Worm (Caenorhabditis elegans) whole organism, L1 larva: ENCODE data around the gene F41G3.19.

Experiments
- C04F5.9 ChIP-seq: sonication (generic microtip); optimal IDR thresholded peaks from 2 replicates; lab custom pipeline; 2016; ENCODE audit warnings: missing genetic modification characterization, missing compliant biosample characterization
- C16A3.4 ChIP-seq: fragments of 150-350 bp; optimal IDR thresholded peaks from 2 replicates; lab custom pipeline; 2014; ENCODE audit warnings: missing biosample characterization, missing genetic modification characterization
- C34B4.2 ChIP-seq: sonication (generic microtip); optimal IDR thresholded peaks from 2 replicates; lab custom pipeline; 2017; ENCODE audit warnings: mild to moderate bottlenecking, missing genetic modification characterization, missing compliant biosample characterization
- Y116A8C.19 ChIP-seq: sonication (generic microtip); optimal IDR thresholded peaks from 2 replicates; lab custom pipeline; 2016; ENCODE audit warnings: missing compliant biosample characterization, missing genetic modification characterization, borderline replicate concordance
- ceh-63 ChIP-seq: fragments of 200-800 bp; sonication (Bioruptor generic); optimal IDR thresholded peaks from 2 replicates; lab custom pipeline; 2018; ENCODE audit warnings: mild to moderate bottlenecking, missing genetic modification characterization, missing compliant biosample characterization
- ceh-8 ChIP-seq: fragments of 200-800 bp; sonication (Bioruptor generic); optimal IDR thresholded peaks from 2 replicates; lab custom pipeline; 2018; ENCODE audit warnings: mild to moderate bottlenecking, missing genetic modification characterization, moderate library complexity, missing compliant biosample characterization
- ceh-90 ChIP-seq: sonication (generic microtip); optimal IDR thresholded peaks from 2 replicates; lab custom pipeline; 2016; ENCODE audit warnings: missing genetic modification characterization, missing compliant biosample characterization
- ces-1 ChIP-seq: fragments of 150-350 bp; optimal IDR thresholded peaks from 2 replicates; lab custom pipeline; 2014; ENCODE audit warnings: missing biosample characterization, missing genetic modification reagents, missing genetic modification characterization
- dpl-1 ChIP-seq, 3 experiments: fragments of 150-350 bp in 2 of 3; sonication (generic microtip) in 1 of 3; optimal IDR thresholded peaks; 2 replicates each; lab custom pipeline; 2014 to 2017; ENCODE audit warnings: missing biosample characterization in 3 of 3, missing genetic modification characterization in 3 of 3, missing genetic modification reagents in 3 of 3
- efl-3 ChIP-seq: fragments of 200-800 bp; sonication (Bioruptor generic); optimal IDR thresholded peaks from 2 replicates; lab custom pipeline; 2018; ENCODE audit warnings: mild to moderate bottlenecking, missing genetic modification characterization, missing compliant biosample characterization
- elt-2 ChIP-seq: sonication (generic microtip); optimal IDR thresholded peaks from 2 replicates; lab custom pipeline; 2016; ENCODE audit warnings: missing genetic modification characterization, mild to moderate bottlenecking, inconsistent platforms, missing compliant biosample characterization, missing genetic modification reagents
- elt-3 ChIP-seq, 6 experiments: fragments of 150-350 bp in 1 of 6; sonication (generic microtip); optimal IDR thresholded peaks; 2 replicates each; lab custom pipeline; 2017 to 2018; ENCODE audit warnings: missing biosample characterization in 6 of 6, missing genetic modification characterization in 6 of 6, inconsistent platforms in 1 of 6
- fkh-10 ChIP-seq: sonication (generic microtip); optimal IDR thresholded peaks from 2 replicates; lab custom pipeline; 2017; ENCODE audit warnings: missing biosample characterization, missing genetic modification reagents, missing genetic modification characterization
- fkh-8 ChIP-seq: sonication (generic microtip); optimal IDR thresholded peaks from 2 replicates; lab custom pipeline; 2016; ENCODE audit warnings: mild to moderate bottlenecking, missing genetic modification characterization, missing compliant biosample characterization
- fos-1 ChIP-seq: fragments of 150-350 bp; optimal IDR thresholded peaks from 2 replicates; lab custom pipeline; 2014; ENCODE audit warnings: missing biosample characterization, missing genetic modification characterization
- grh-1 ChIP-seq: fragments of 200-800 bp; sonication (Bioruptor generic); IDR thresholded peaks from 2 replicates; pipeline ENCODE4 v1.3.6; 2022; ENCODE audit warnings: missing genetic modification reagents, missing genetic modification characterization, missing compliant biosample characterization
- hlh-17 ChIP-seq: fragments of 200-800 bp; sonication (Bioruptor generic); optimal IDR thresholded peaks from 2 replicates; lab custom pipeline; 2018; ENCODE audit warnings: missing genetic modification characterization, mild to moderate bottlenecking, missing compliant biosample characterization, moderate library complexity, borderline replicate concordance
- hlh-4 ChIP-seq: sonication (generic microtip); optimal IDR thresholded peaks from 2 replicates; lab custom pipeline; 2016; ENCODE audit warnings: mild to moderate bottlenecking, missing genetic modification characterization, missing compliant biosample characterization
- hpl-2 ChIP-seq: fragments of 150-350 bp; optimal IDR thresholded peaks from 2 replicates; lab custom pipeline; 2014; ENCODE audit warnings: missing biosample characterization, missing genetic modification reagents, missing genetic modification characterization
- irx-1 ChIP-seq: sonication (generic microtip); optimal IDR thresholded peaks from 2 replicates; lab custom pipeline; 2016; ENCODE audit warnings: missing genetic modification characterization, missing compliant biosample characterization
- isw-1 ChIP-seq: fragments of 200-800 bp; sonication (Bioruptor generic); IDR thresholded peaks from 2 replicates; pipeline ENCODE4 v1.3.6; 2022; ENCODE audit warnings: missing genetic modification characterization, missing compliant biosample characterization
- jun-1 ChIP-seq: fragments of 150-350 bp; optimal IDR thresholded peaks from 2 replicates; lab custom pipeline; 2014; ENCODE audit warnings: missing biosample characterization, missing genetic modification reagents, missing genetic modification characterization
- lin-13 ChIP-seq: fragments of 150-350 bp; optimal IDR thresholded peaks from 2 replicates; lab custom pipeline; 2014; ENCODE audit warnings: missing biosample characterization, missing genetic modification reagents, missing genetic modification characterization
- lin-14 ChIP-seq: fragments of 200-800 bp; sonication (Bioruptor generic); optimal IDR thresholded peaks from 2 replicates; lab custom pipeline; 2018; ENCODE audit warnings: mild to moderate bottlenecking, missing genetic modification characterization, moderate library complexity, missing compliant biosample characterization
- lin-15B ChIP-seq: fragments of 150-350 bp; sonication (generic microtip); optimal IDR thresholded peaks from 3 replicates; lab custom pipeline; 2014; ENCODE audit warnings: missing biosample characterization, missing genetic modification characterization
- lin-35 ChIP-seq, 2 experiments: fragments of 150-350 bp; optimal IDR thresholded peaks; 2 replicates each; lab custom pipeline; 2014; ENCODE audit warnings: missing biosample characterization in 2 of 2, missing genetic modification characterization in 2 of 2, missing genetic modification reagents in 2 of 2
- lsy-2 ChIP-seq, 2 experiments: fragments of 150-350 bp; optimal IDR thresholded peaks; 2 replicates each; lab custom pipeline; 2014; ENCODE audit warnings: missing biosample characterization in 2 of 2, missing genetic modification characterization in 2 of 2
- mab-9 ChIP-seq: fragments of 200-800 bp; sonication (Bioruptor generic); IDR thresholded peaks from 2 replicates; pipeline ENCODE4 v1.3.6; 2022; ENCODE audit warnings: missing genetic modification reagents, missing genetic modification characterization, missing compliant biosample characterization
- mdl-1 ChIP-seq, 2 experiments: fragments of 150-350 bp; optimal IDR thresholded peaks; 2 replicates each; lab custom pipeline; 2014 to 2017; ENCODE audit warnings: missing biosample characterization in 2 of 2, missing genetic modification characterization in 2 of 2, inconsistent platforms in 1 of 2
- nhr-11 ChIP-seq: fragments of 150-350 bp; optimal IDR thresholded peaks from 2 replicates; lab custom pipeline; 2014; ENCODE audit warnings: missing biosample characterization, missing genetic modification characterization
- nhr-12 ChIP-seq: sonication (generic microtip); optimal IDR thresholded peaks from 2 replicates; lab custom pipeline; 2017; ENCODE audit warnings: missing biosample characterization, missing genetic modification characterization
- nhr-19 ChIP-seq: fragments of 200-800 bp; sonication (Bioruptor generic); conservative IDR thresholded peaks from 2 replicates; pipeline ENCODE4 v1.3.6; 2022; ENCODE audit warnings: missing genetic modification characterization, missing compliant biosample characterization
- nhr-20 ChIP-seq: sonication (generic microtip); optimal IDR thresholded peaks from 2 replicates; lab custom pipeline; 2016; ENCODE audit warnings: mild to moderate bottlenecking, missing genetic modification characterization, missing compliant biosample characterization
- nhr-237 ChIP-seq: fragments of 150-350 bp; optimal IDR thresholded peaks from 2 replicates; lab custom pipeline; 2014; ENCODE audit warnings: missing biosample characterization, missing genetic modification characterization
- nhr-47 ChIP-seq: sonication (generic microtip); optimal IDR thresholded peaks from 2 replicates; lab custom pipeline; 2016; ENCODE audit warnings: mild to moderate bottlenecking, missing genetic modification characterization, moderate library complexity, missing compliant biosample characterization
- nhr-71 ChIP-seq: sonication (generic microtip); optimal IDR thresholded peaks from 2 replicates; lab custom pipeline; 2016; ENCODE audit warnings: mild to moderate bottlenecking, missing genetic modification characterization, moderate library complexity, missing compliant biosample characterization
- nhr-76 ChIP-seq: sonication (generic microtip); optimal IDR thresholded peaks from 2 replicates; lab custom pipeline; 2017; ENCODE audit warnings: missing biosample characterization, missing genetic modification characterization
- nhr-85 ChIP-seq: sonication (generic microtip); peaks from one replicate; lab custom pipeline; 2016; ENCODE audit warnings: missing genetic modification characterization, inconsistent platforms, missing compliant biosample characterization
- pag-3 ChIP-seq: sonication (generic microtip); optimal IDR thresholded peaks from 2 replicates; lab custom pipeline; 2017; ENCODE audit warnings: missing genetic modification characterization, mild to moderate bottlenecking, missing compliant biosample characterization, antibody characterized with exemption, borderline replicate concordance; ENCODE audit not compliant: insufficient read depth
- pax-3 ChIP-seq: fragments of 200-800 bp; sonication (Bioruptor generic); optimal IDR thresholded peaks from 2 replicates; lab custom pipeline; 2018; ENCODE audit warnings: mild to moderate bottlenecking, missing genetic modification characterization, moderate library complexity, missing compliant biosample characterization
- rnt-1 ChIP-seq: sonication (generic microtip); optimal IDR thresholded peaks from 2 replicates; lab custom pipeline; 2016; ENCODE audit warnings: mild to moderate bottlenecking, missing genetic modification characterization, moderate library complexity, missing compliant biosample characterization
- snu-23 ChIP-seq: sonication (generic microtip); optimal IDR thresholded peaks from 2 replicates; lab custom pipeline; 2016; ENCODE audit warnings: missing genetic modification characterization, missing compliant biosample characterization
- swsn-7 ChIP-seq: sonication (generic microtip); optimal IDR thresholded peaks from 2 replicates; lab custom pipeline; 2016; ENCODE audit warnings: missing genetic modification characterization, missing compliant biosample characterization
- tlp-1 ChIP-seq: fragments of 150-350 bp; optimal IDR thresholded peaks from 2 replicates; lab custom pipeline; 2014; ENCODE audit warnings: missing biosample characterization, missing genetic modification characterization
- unc-130 ChIP-seq: fragments of 150-350 bp; optimal IDR thresholded peaks from 2 replicates; lab custom pipeline; 2017; ENCODE audit warnings: missing biosample characterization, missing genetic modification characterization, inconsistent platforms
- unc-62 ChIP-seq: fragments of 150-350 bp; optimal IDR thresholded peaks from 2 replicates; lab custom pipeline; 2014; ENCODE audit warnings: missing biosample characterization, missing genetic modification reagents, missing genetic modification characterization
- unc-98 ChIP-seq: fragments of 200-800 bp; sonication (Bioruptor generic); IDR thresholded peaks from 2 replicates; pipeline ENCODE4 v1.3.6; 2022; ENCODE audit warnings: missing genetic modification characterization, missing compliant biosample characterization
- vab-15 ChIP-seq: sonication (generic microtip); optimal IDR thresholded peaks from 2 replicates; lab custom pipeline; 2017; ENCODE audit warnings: missing genotype, mild to moderate bottlenecking, missing genetic modification characterization, missing compliant biosample characterization
- zip-4 ChIP-seq: fragments of 200-800 bp; sonication (Bioruptor generic); optimal IDR thresholded peaks from 2 replicates; lab custom pipeline; 2018; ENCODE audit warnings: mild to moderate bottlenecking, missing genetic modification characterization, moderate library complexity, missing compliant biosample characterization
- ztf-11 ChIP-seq, 2 experiments: sonication (generic microtip); optimal IDR thresholded peaks; 2 replicates each; lab custom pipeline; 2016 to 2017; ENCODE audit warnings: missing genetic modification characterization in 2 of 2, missing biosample characterization in 1 of 2, missing compliant biosample characterization in 1 of 2
- ztf-4 ChIP-seq: fragments of 150-350 bp; optimal IDR thresholded peaks from 2 replicates; lab custom pipeline; 2014; ENCODE audit warnings: missing biosample characterization, missing genetic modification characterization

F41G3.19 gene

ce11 chrII:6776418-6777034 is 24.6 kb upstream of the F41G3.19 start, which contains the start of gene ssup-72:
TSS of gene ssup-72 (plus strand) at chrII:6776598.
- peak; percentile 77 to 79 for TF ChIP-seq lsy-2 (tag; optimal IDR thresholded peaks at IDR 0.05; lab: Kevin White, UChicago)
- peak; percentile 80 for TF ChIP-seq swsn-7 (tag; lab: Kevin White, UChicago)
- TF ChIP-seq hlh-4 (tag; lab: Kevin White, UChicago), result no peak
- TF ChIP-seq nhr-47 (tag; lab: Kevin White, UChicago), result peak; percentile 86
- peak; percentile 52 for TF ChIP-seq lin-13
- no peak for TF ChIP-seq vab-15 (tag; lab: Kevin White, UChicago)
- TF ChIP-seq lin-35 (GFP tag; optimal IDR thresholded peaks at IDR 0.05; lab: Kevin White, UChicago), result peak; percentile 84 to 91
- TF ChIP-seq C34B4.2 (tag; lab: Kevin White, UChicago), result no peak
- no peak for TF ChIP-seq nhr-12 (tag; lab: Kevin White, UChicago)
- no peak for TF ChIP-seq ces-1 (GFP tag; lab: Kevin White, UChicago)
- TF ChIP-seq mab-9 (GFP tag; lab: Robert Waterston, UW), result peak; percentile 69
- no peak for TF ChIP-seq zip-4
- TF ChIP-seq fkh-8 (tag; lab: Kevin White, UChicago), result peak; percentile 74
- TF ChIP-seq nhr-11 (tag; lab: Kevin White, UChicago), result no peak
- TF ChIP-seq snu-23 (GFP tag; lab: Kevin White, UChicago), result peak; percentile 84
- TF ChIP-seq pag-3 (tag; lab: Kevin White, UChicago), result no peak
- no peak for TF ChIP-seq nhr-76 (tag; lab: Kevin White, UChicago)
- TF ChIP-seq nhr-71 (tag; lab: Kevin White, UChicago), result peak; percentile 90
- no peak for TF ChIP-seq fos-1 (tag; lab: Kevin White, UChicago)
- TF ChIP-seq lin-15B (tag; lab: Kevin White, UChicago), result peak; percentile 39
- TF ChIP-seq ceh-63 (GFP tag; lab: Kevin White, UChicago), result no peak
- peak; percentile 82 for TF ChIP-seq irx-1
- no peak for TF ChIP-seq hlh-17 (GFP tag; lab: Kevin White, UChicago)
- peak; percentile 85 for TF ChIP-seq pax-3
- TF ChIP-seq ceh-8 (GFP tag; lab: Kevin White, UChicago), result no peak
- peak; percentile 6 for TF ChIP-seq efl-3 (GFP tag; lab: Kevin White, UChicago)
- TF ChIP-seq unc-98 (GFP tag; lab: Robert Waterston, UW), result no peak
- peak; percentile 67 for TF ChIP-seq Y116A8C.19 (tag; lab: Kevin White, UChicago)
- no peak for TF ChIP-seq unc-62 (GFP tag; lab: Kevin White, UChicago)
- no peak for TF ChIP-seq jun-1 (tag; lab: Kevin White, UChicago)
- TF ChIP-seq C04F5.9, result peak; percentile 54
- peak; percentile 60 for TF ChIP-seq ztf-4 (tag; lab: Kevin White, UChicago)
- peak; percentile 84 for TF ChIP-seq lin-14 (GFP tag; lab: Kevin White, UChicago)
- TF ChIP-seq ztf-11 (tag; optimal IDR thresholded peaks at IDR 0.05; lab: Kevin White, UChicago), result peak in 1 of 2 experiments; percentile 88
- TF ChIP-seq grh-1 (GFP tag; lab: Robert Waterston, UW), result peak; percentile 51; the same call in 1 of the 2 replicates
- TF ChIP-seq ceh-90 (tag; lab: Kevin White, UChicago), result peak; percentile 86
- TF ChIP-seq unc-130, result peak; percentile 76
- TF ChIP-seq nhr-85 (tag; lab: Kevin White, UChicago), result peak; percentile 92
- no peak for TF ChIP-seq fkh-10 (GFP tag; lab: Kevin White, UChicago)
- TF ChIP-seq mdl-1 (tag; optimal IDR thresholded peaks at IDR 0.05; lab: Kevin White, UChicago), result peak in 1 of 2 experiments; percentile 29
- TF ChIP-seq nhr-19 (GFP tag; lab: Robert Waterston, UW), result peak; percentile 79
- TF ChIP-seq elt-2 (tag; lab: Kevin White, UChicago), result peak; percentile 35
- peak; percentile 62 for TF ChIP-seq C16A3.4
- peak; percentile 80 to 90 (median 85) for TF ChIP-seq dpl-1 (GFP tag; optimal IDR thresholded peaks at IDR 0.05; lab: Kevin White, UChicago)
- no peak for TF ChIP-seq hpl-2
- peak; percentile 50 for TF ChIP-seq isw-1 (GFP tag; lab: Robert Waterston, UW)
- no peak for TF ChIP-seq tlp-1
- TF ChIP-seq nhr-237 (tag; lab: Kevin White, UChicago), result no peak
- peak; percentile 96 for TF ChIP-seq rnt-1 (tag; lab: Kevin White, UChicago)
- TF ChIP-seq nhr-20 (tag; lab: Kevin White, UChicago), result peak; percentile 83
- TF ChIP-seq elt-3 (tag; optimal IDR thresholded peaks at IDR 0.05; lab: Kevin White, UChicago), result peak in 2 of 6 experiments; percentile 32 to 47
